Worm (Caenorhabditis elegans): ENCODE results near the gene ZK1236.9.

DNA sequence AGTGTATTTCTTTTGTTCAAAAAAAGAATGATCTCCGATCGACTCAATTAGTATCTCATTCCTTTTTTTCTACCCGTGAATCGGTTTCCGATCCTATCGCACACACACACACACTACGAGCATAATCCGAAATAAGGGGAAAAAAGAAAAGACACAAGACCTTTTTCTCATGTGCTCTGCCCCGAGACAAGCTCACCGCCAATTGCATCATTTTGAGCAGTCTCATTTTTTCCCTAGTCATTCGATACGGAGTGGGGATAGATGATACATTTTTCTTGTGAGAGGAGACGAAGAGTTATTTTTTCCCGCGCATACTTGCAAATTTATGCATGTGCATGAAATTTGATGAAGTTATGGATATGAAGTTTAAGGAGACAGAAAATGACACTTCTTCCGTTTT, 42.7 kb downstream of the ZK1236.9 start:
- TF ChIP-seq dao-5 (tag; optimal IDR thresholded peaks at IDR 0.05) (no peak), him-1 (tag; optimal IDR thresholded peaks at IDR 0.05) (peak; percentile 54)
